Worm (Caenorhabditis elegans) whole organism, L4 larva: Measurements from ENCODE around the gene clec-228.

Experiments
- aha-1 ChIP-seq: fragments of 150-350 bp; peaks from one replicate; lab custom pipeline; 2014; ENCODE audit warnings: missing biosample characterization, missing genetic modification characterization
- ama-1 ChIP-seq: fragments of 150-350 bp; optimal IDR thresholded peaks from 2 replicates; lab custom pipeline; 2014; ENCODE audit warnings: inconsistent platforms, mixed read lengths
- ces-1 ChIP-seq: fragments of 150-350 bp; sonication (generic microtip); optimal IDR thresholded peaks from 4 replicates; lab custom pipeline; 2014; ENCODE audit warnings: missing biosample characterization, missing genetic modification reagents, missing genetic modification characterization
- cey-2 ChIP-seq: sonication (generic microtip); optimal IDR thresholded peaks from 3 replicates; lab custom pipeline; 2017; ENCODE audit warnings: missing genetic modification characterization, mild to moderate bottlenecking, missing compliant biosample characterization, antibody characterized with exemption, borderline replicate concordance; ENCODE audit not compliant: insufficient read depth
- dmd-6 ChIP-seq: fragments of 200-800 bp; sonication (Bioruptor generic); IDR thresholded peaks from 2 replicates; pipeline ENCODE4 v1.3.6; 2022; ENCODE audit warnings: missing genetic modification reagents, missing genetic modification characterization, missing compliant biosample characterization
- dmd-8 ChIP-seq: fragments of 200-800 bp; sonication (Bioruptor generic); IDR thresholded peaks from 2 replicates; pipeline ENCODE4 v1.3.6; 2022; ENCODE audit warnings: missing genetic modification characterization, missing compliant biosample characterization
- duxl-1 ChIP-seq: sonication (generic microtip); optimal IDR thresholded peaks from 2 replicates; lab custom pipeline; 2016; ENCODE audit warnings: mild to moderate bottlenecking, missing genetic modification characterization, moderate library complexity, missing compliant biosample characterization; ENCODE audit not compliant: poor library complexity
- egl-43 ChIP-seq: fragments of 200-800 bp; sonication (Bioruptor generic); IDR thresholded peaks from 2 replicates; pipeline ENCODE4 v1.3.6; 2022; ENCODE audit warnings: missing genetic modification reagents, missing genetic modification characterization, missing compliant biosample characterization
- hlh-11 ChIP-seq: fragments of 200-800 bp; sonication (Bioruptor generic); optimal IDR thresholded peaks from 2 replicates; lab custom pipeline; 2018; ENCODE audit warnings: mild to moderate bottlenecking, missing genetic modification characterization, missing compliant biosample characterization
- jun-1 ChIP-seq: fragments of 150-350 bp; optimal IDR thresholded peaks from 2 replicates; lab custom pipeline; 2014; ENCODE audit warnings: missing biosample characterization, missing genetic modification reagents, missing genetic modification characterization
- lin-13 ChIP-seq: fragments of 150-350 bp; optimal IDR thresholded peaks from 2 replicates; lab custom pipeline; 2014; ENCODE audit warnings: missing biosample characterization, missing genetic modification reagents, missing genetic modification characterization
- lin-29 ChIP-seq: fragments of 200-800 bp; sonication (Bioruptor generic); IDR thresholded peaks from 2 replicates; pipeline ENCODE4 v1.3.6; 2022; ENCODE audit warnings: missing genetic modification reagents, missing genetic modification characterization, missing compliant biosample characterization
- mep-1 ChIP-seq: fragments of 150-350 bp; sonication (generic microtip); optimal IDR thresholded peaks from 3 replicates; lab custom pipeline; 2014; ENCODE audit warnings: missing biosample characterization, missing genetic modification characterization
- nhr-25 ChIP-seq: sonication (generic microtip); optimal IDR thresholded peaks from 2 replicates; lab custom pipeline; 2017; ENCODE audit warnings: missing genetic modification characterization, mild to moderate bottlenecking, missing compliant biosample characterization, antibody characterized with exemption, moderate library complexity, borderline replicate concordance; ENCODE audit not compliant: insufficient read depth
- nhr-28 ChIP-seq: fragments of 150-350 bp; optimal IDR thresholded peaks from 2 replicates; lab custom pipeline; 2014; ENCODE audit warnings: missing biosample characterization, missing genetic modification characterization
- nhr-41 ChIP-seq: fragments of 200-800 bp; sonication (Bioruptor generic); IDR thresholded peaks from 2 replicates; pipeline ENCODE4 v1.3.6; 2022; ENCODE audit warnings: missing genetic modification reagents, missing genetic modification characterization, missing compliant biosample characterization
- nhr-77 ChIP-seq: fragments of 150-350 bp; optimal IDR thresholded peaks from 2 replicates; lab custom pipeline; 2014; ENCODE audit warnings: missing biosample characterization, missing genetic modification characterization
- spr-1 ChIP-seq: sonication (generic microtip); optimal IDR thresholded peaks from 2 replicates; lab custom pipeline; 2016; ENCODE audit warnings: mild to moderate bottlenecking, missing genetic modification characterization, missing compliant biosample characterization
- unc-130 ChIP-seq: sonication (generic microtip); optimal IDR thresholded peaks from 2 replicates; lab custom pipeline; 2016; ENCODE audit warnings: missing genetic modification reagents, missing genetic modification characterization, missing compliant biosample characterization
- unc-62 ChIP-seq, 3 experiments: fragments of 150-350 bp in 1 of 3; sonication (generic microtip); optimal IDR thresholded peaks in 2 of 3; peaks in 1 of 3; 1 replicate in 1 of 3; 2 replicates in 2 of 3; lab custom pipeline; 2014 to 2017; ENCODE audit warnings: missing biosample characterization in 3 of 3, missing genetic modification characterization in 3 of 3, missing genetic modification reagents in 3 of 3, missing genotype in 1 of 3

Gene clec-228

ce11 chrV:15293865-15294264 lies 45.4 kb downstream of the clec-228 start, which contains the start of gene str-96:
Gene str-96, minus strand, starts transcription at chrV:15293965.
- TF ChIP-seq lin-13 (GFP tag; lab: Kevin White, UChicago) (no peak), ces-1 (GFP tag; lab: Kevin White, UChicago) (no peak), spr-1 (no peak), dmd-8 (GFP tag; lab: Robert Waterston, UW) (no peak), nhr-25 (tag; lab: Kevin White, UChicago) (no peak), nhr-41 (GFP tag; lab: Robert Waterston, UW) (no peak), cey-2 (tag; lab: Kevin White, UChicago) (no peak), nhr-77 (tag; lab: Kevin White, UChicago) (no peak), duxl-1 (no peak), dmd-6 (GFP tag; lab: Robert Waterston, UW) (no peak), ama-1 (lab: Kevin White, UChicago) (no peak), hlh-11 (tag; lab: Kevin White, UChicago) (no peak), jun-1 (no peak), unc-62 (GFP tag; optimal IDR thresholded peaks at IDR 0.05 in 1 of 2; lab: Kevin White, UChicago) (no peak), unc-62 (tag; optimal IDR thresholded peaks at IDR 0.05; lab: Kevin White, UChicago) (no peak)

- TF ChIP-seq unc-130 (GFP tag; lab: Kevin White, UChicago) (no peak), mep-1 (tag; lab: Kevin White, UChicago) (no peak), nhr-28 (tag; lab: Kevin White, UChicago) (no peak), aha-1 (tag; lab: Kevin White, UChicago) (no peak), egl-43 (GFP tag; lab: Robert Waterston, UW) (no peak), lin-29 (GFP tag; lab: Robert Waterston, UW) (no peak)
These were observed 48.3 kb downstream of the clec-228 start, which contains the start of gene cyp-34A2 for ce11 chrV:15290995-15291394. Gene cyp-34A2, minus strand, starts transcription at chrV:15291095.
